Worm (Caenorhabditis elegans) whole organism, L2 larva: Measurements from ENCODE around the gene col-110.

ENCODE experiments used
- R02D3.7 ChIP-seq: fragments of 150-350 bp; optimal IDR thresholded peaks from 2 replicates; lab custom pipeline; 2014; ENCODE audit warnings: missing biosample characterization, missing genetic modification characterization
- aly-2 ChIP-seq: fragments of 150-350 bp; optimal IDR thresholded peaks from 2 replicates; lab custom pipeline; 2014; ENCODE audit warnings: missing biosample characterization, missing genetic modification characterization
- nhr-11 ChIP-seq: fragments of 150-350 bp; optimal IDR thresholded peaks from 2 replicates; lab custom pipeline; 2014; ENCODE audit warnings: missing biosample characterization, missing genetic modification characterization
- unc-62 ChIP-seq: fragments of 150-350 bp; optimal IDR thresholded peaks from 2 replicates; lab custom pipeline; 2014; ENCODE audit warnings: missing biosample characterization, missing genetic modification reagents, missing genetic modification characterization

ce11 chrIV:4568402-4568891, 41.0 kb downstream of the col-110 start, which contains the start of gene F28E10.1:
- TF ChIP-seq unc-62 (GFP tag; lab: Kevin White, UChicago) (no peak), nhr-11 (tag; lab: Kevin White, UChicago) (no peak), R02D3.7 (tag; lab: Kevin White, UChicago) (no peak), aly-2 (no peak)
